Worm (Caenorhabditis elegans) whole organism, L1 larva: ENCODE measurements around the gene F26F4.9.
A peak's percentile ranks its signal among the peaks of the same experiment; 100 is the strongest.

Source experiments
- C34B4.2 ChIP-seq: sonication (generic microtip); optimal IDR thresholded peaks from 2 replicates; lab custom pipeline; 2017; ENCODE audit warnings: mild to moderate bottlenecking, missing genetic modification characterization, missing compliant biosample characterization
- alr-1 ChIP-seq: fragments of 200-800 bp; sonication (Bioruptor generic); optimal IDR thresholded peaks from 2 replicates; lab custom pipeline; 2018; ENCODE audit warnings: borderline replicate concordance, mild to moderate bottlenecking, missing genetic modification characterization, missing compliant biosample characterization
- ceh-88 ChIP-seq: fragments of 200-800 bp; sonication (Bioruptor generic); IDR thresholded peaks from 2 replicates; pipeline ENCODE4 v1.3.6; 2022; ENCODE audit warnings: missing genetic modification characterization, missing compliant biosample characterization
- dpl-1 ChIP-seq, 3 experiments: fragments of 150-350 bp in 2 of 3; sonication (generic microtip) in 1 of 3; optimal IDR thresholded peaks; 2 replicates each; lab custom pipeline; 2014 to 2017; ENCODE audit warnings: missing biosample characterization in 3 of 3, missing genetic modification characterization in 3 of 3, missing genetic modification reagents in 3 of 3
- dsc-1 ChIP-seq: sonication (generic microtip); optimal IDR thresholded peaks from 2 replicates; lab custom pipeline; 2016; ENCODE audit warnings: mild to moderate bottlenecking, missing genetic modification characterization, missing compliant biosample characterization
- efl-1 ChIP-seq, 4 experiments: fragments of 150-350 bp; optimal IDR thresholded peaks in 3 of 4; peaks in 1 of 4; 1 replicate in 1 of 4; 2 replicates in 3 of 4; lab custom pipeline; 2014; ENCODE audit warnings: missing biosample characterization in 2 of 4, missing genetic modification characterization in 2 of 4, missing genetic modification reagents in 2 of 4
- ets-5 ChIP-seq: fragments of 200-800 bp; sonication (Bioruptor generic); IDR thresholded peaks from 2 replicates; pipeline ENCODE4 v1.3.6; 2022; ENCODE audit warnings: missing genetic modification characterization, missing compliant biosample characterization
- fkh-4 ChIP-seq: sonication (generic microtip); optimal IDR thresholded peaks from 2 replicates; lab custom pipeline; 2016; ENCODE audit warnings: missing compliant biosample characterization, missing genetic modification characterization, borderline replicate concordance
- fkh-8 ChIP-seq: sonication (generic microtip); optimal IDR thresholded peaks from 2 replicates; lab custom pipeline; 2016; ENCODE audit warnings: mild to moderate bottlenecking, missing genetic modification characterization, missing compliant biosample characterization
- grh-1 ChIP-seq: fragments of 200-800 bp; sonication (Bioruptor generic); IDR thresholded peaks from 2 replicates; pipeline ENCODE4 v1.3.6; 2022; ENCODE audit warnings: missing genetic modification reagents, missing genetic modification characterization, missing compliant biosample characterization
- isw-1 ChIP-seq: fragments of 200-800 bp; sonication (Bioruptor generic); IDR thresholded peaks from 2 replicates; pipeline ENCODE4 v1.3.6; 2022; ENCODE audit warnings: missing genetic modification characterization, missing compliant biosample characterization
- jun-1 ChIP-seq: fragments of 150-350 bp; optimal IDR thresholded peaks from 2 replicates; lab custom pipeline; 2014; ENCODE audit warnings: missing biosample characterization, missing genetic modification reagents, missing genetic modification characterization
- lin-13 ChIP-seq: fragments of 150-350 bp; optimal IDR thresholded peaks from 2 replicates; lab custom pipeline; 2014; ENCODE audit warnings: missing biosample characterization, missing genetic modification reagents, missing genetic modification characterization
- lin-35 ChIP-seq, 2 experiments: fragments of 150-350 bp; optimal IDR thresholded peaks; 2 replicates each; lab custom pipeline; 2014; ENCODE audit warnings: missing biosample characterization in 2 of 2, missing genetic modification characterization in 2 of 2, missing genetic modification reagents in 2 of 2
- lin-39 ChIP-seq: fragments of 150-350 bp; optimal IDR thresholded peaks from 2 replicates; lab custom pipeline; 2014; ENCODE audit warnings: missing biosample characterization, missing genetic modification reagents, missing genetic modification characterization
- lsy-2 ChIP-seq, 2 experiments: fragments of 150-350 bp; optimal IDR thresholded peaks; 2 replicates each; lab custom pipeline; 2014; ENCODE audit warnings: missing biosample characterization in 2 of 2, missing genetic modification characterization in 2 of 2
- mab-9 ChIP-seq: fragments of 200-800 bp; sonication (Bioruptor generic); IDR thresholded peaks from 2 replicates; pipeline ENCODE4 v1.3.6; 2022; ENCODE audit warnings: missing genetic modification reagents, missing genetic modification characterization, missing compliant biosample characterization
- mef-2 ChIP-seq: fragments of 150-350 bp; optimal IDR thresholded peaks from 2 replicates; lab custom pipeline; 2014; ENCODE audit warnings: missing biosample characterization, missing genetic modification characterization
- mep-1 ChIP-seq: fragments of 150-350 bp; optimal IDR thresholded peaks from 2 replicates; lab custom pipeline; 2014; ENCODE audit warnings: missing biosample characterization, missing genetic modification characterization
- nhr-11 ChIP-seq: fragments of 150-350 bp; optimal IDR thresholded peaks from 2 replicates; lab custom pipeline; 2014; ENCODE audit warnings: missing biosample characterization, missing genetic modification characterization
- nhr-12 ChIP-seq: sonication (generic microtip); optimal IDR thresholded peaks from 2 replicates; lab custom pipeline; 2017; ENCODE audit warnings: missing biosample characterization, missing genetic modification characterization
- nhr-19 ChIP-seq: fragments of 200-800 bp; sonication (Bioruptor generic); conservative IDR thresholded peaks from 2 replicates; pipeline ENCODE4 v1.3.6; 2022; ENCODE audit warnings: missing genetic modification characterization, missing compliant biosample characterization
- nhr-20 ChIP-seq: sonication (generic microtip); optimal IDR thresholded peaks from 2 replicates; lab custom pipeline; 2016; ENCODE audit warnings: mild to moderate bottlenecking, missing genetic modification characterization, missing compliant biosample characterization
- nhr-28 ChIP-seq: fragments of 150-350 bp; optimal IDR thresholded peaks from 2 replicates; lab custom pipeline; 2014; ENCODE audit warnings: missing biosample characterization, missing genetic modification characterization
- nhr-47 ChIP-seq: sonication (generic microtip); optimal IDR thresholded peaks from 2 replicates; lab custom pipeline; 2016; ENCODE audit warnings: mild to moderate bottlenecking, missing genetic modification characterization, moderate library complexity, missing compliant biosample characterization
- nhr-71 ChIP-seq: sonication (generic microtip); optimal IDR thresholded peaks from 2 replicates; lab custom pipeline; 2016; ENCODE audit warnings: mild to moderate bottlenecking, missing genetic modification characterization, moderate library complexity, missing compliant biosample characterization
- nhr-90 ChIP-seq: sonication (generic microtip); optimal IDR thresholded peaks from 2 replicates; lab custom pipeline; 2016; ENCODE audit warnings: mild to moderate bottlenecking, missing genetic modification characterization, missing compliant biosample characterization; ENCODE audit not compliant: poor library complexity
- pag-3 ChIP-seq: sonication (generic microtip); optimal IDR thresholded peaks from 2 replicates; lab custom pipeline; 2017; ENCODE audit warnings: missing genetic modification characterization, mild to moderate bottlenecking, missing compliant biosample characterization, antibody characterized with exemption, borderline replicate concordance; ENCODE audit not compliant: insufficient read depth
- pax-3 ChIP-seq: fragments of 200-800 bp; sonication (Bioruptor generic); optimal IDR thresholded peaks from 2 replicates; lab custom pipeline; 2018; ENCODE audit warnings: mild to moderate bottlenecking, missing genetic modification characterization, moderate library complexity, missing compliant biosample characterization
- snu-23 ChIP-seq: sonication (generic microtip); optimal IDR thresholded peaks from 2 replicates; lab custom pipeline; 2016; ENCODE audit warnings: missing genetic modification characterization, missing compliant biosample characterization
- sox-4 ChIP-seq: sonication (generic microtip); optimal IDR thresholded peaks from 2 replicates; lab custom pipeline; 2016; ENCODE audit warnings: missing genetic modification characterization, missing compliant biosample characterization
- sptf-1 ChIP-seq: fragments of 150-350 bp; optimal IDR thresholded peaks from 2 replicates; lab custom pipeline; 2014; ENCODE audit warnings: missing biosample characterization, missing genetic modification characterization
- swsn-7 ChIP-seq: sonication (generic microtip); optimal IDR thresholded peaks from 2 replicates; lab custom pipeline; 2016; ENCODE audit warnings: missing genetic modification characterization, missing compliant biosample characterization
- tbx-2 ChIP-seq: sonication (generic microtip); optimal IDR thresholded peaks from 2 replicates; lab custom pipeline; 2016; ENCODE audit warnings: missing genetic modification characterization, missing compliant biosample characterization
- tlp-1 ChIP-seq: fragments of 150-350 bp; optimal IDR thresholded peaks from 2 replicates; lab custom pipeline; 2014; ENCODE audit warnings: missing biosample characterization, missing genetic modification characterization
- unc-130 ChIP-seq: fragments of 150-350 bp; optimal IDR thresholded peaks from 2 replicates; lab custom pipeline; 2017; ENCODE audit warnings: missing biosample characterization, missing genetic modification characterization, inconsistent platforms
- unc-86 ChIP-seq: sonication (generic microtip); optimal IDR thresholded peaks from 2 replicates; lab custom pipeline; 2016; ENCODE audit warnings: missing genetic modification characterization, missing compliant biosample characterization
- vab-15 ChIP-seq: sonication (generic microtip); optimal IDR thresholded peaks from 2 replicates; lab custom pipeline; 2017; ENCODE audit warnings: missing genotype, mild to moderate bottlenecking, missing genetic modification characterization, missing compliant biosample characterization
- ztf-4 ChIP-seq: fragments of 150-350 bp; optimal IDR thresholded peaks from 2 replicates; lab custom pipeline; 2014; ENCODE audit warnings: missing biosample characterization, missing genetic modification characterization

The F26F4.9 gene

DNA sequence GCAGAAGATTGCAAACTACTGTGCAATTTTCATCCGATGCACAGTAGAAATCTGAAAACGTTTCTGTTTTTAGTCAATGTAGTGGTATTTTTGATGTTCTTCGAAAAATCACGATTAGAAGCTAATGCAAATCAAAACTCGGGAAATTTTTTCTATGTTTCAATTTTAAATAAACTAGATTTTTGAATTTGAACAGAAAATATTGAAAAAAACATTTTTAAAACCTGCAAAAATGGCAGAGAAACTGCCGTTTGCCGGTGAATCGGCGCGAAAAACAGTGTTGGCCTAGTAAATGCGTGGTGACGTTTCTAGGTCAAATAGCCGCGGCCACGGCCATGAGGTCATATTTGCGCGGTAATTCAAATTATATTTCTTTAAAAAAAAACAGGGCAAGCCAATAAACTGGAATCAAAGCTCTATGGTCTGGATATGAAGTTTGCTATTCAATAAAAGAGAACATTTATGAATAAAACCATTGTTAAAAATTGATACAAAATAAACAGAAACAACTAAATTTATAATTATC is 17.9 kb upstream of the F26F4.9 start, which contains the start of gene set-2 (continued):
- TF ChIP-seq dpl-1 (GFP tag; optimal IDR thresholded peaks at IDR 0.05; lab: Kevin White, UChicago) = peak; percentile 87 to 93 (median 92)
- TF ChIP-seq mab-9 = no peak
- peak; percentile 70 for TF ChIP-seq isw-1 (GFP tag; lab: Robert Waterston, UW)
- TF ChIP-seq, all 84 proteins: peak for 44

DNA sequence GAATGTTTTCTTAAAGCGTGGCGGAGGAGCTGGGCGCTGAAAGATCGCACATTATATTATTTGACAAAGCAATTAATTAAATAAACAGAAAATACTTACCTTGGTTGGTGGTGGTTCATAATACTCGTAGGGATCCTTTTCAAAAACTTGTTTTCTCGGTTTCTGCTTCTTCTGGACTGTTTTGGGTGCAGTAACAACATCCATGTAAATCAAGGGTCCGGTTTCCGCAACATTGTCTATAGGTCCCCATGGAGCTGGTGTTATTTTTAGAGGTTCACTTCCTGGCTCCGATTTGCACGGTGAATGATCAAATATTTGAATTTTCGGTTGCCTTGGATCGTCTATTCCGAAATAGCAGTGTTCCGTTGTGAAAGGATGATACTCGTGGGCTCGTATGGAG is 11.8 kb upstream of the F26F4.9 start:
- TF ChIP-seq lin-13 (GFP tag; lab: Kevin White, UChicago) (no peak), lin-39 (tag; lab: Kevin White, UChicago) (no peak), nhr-28 (tag; lab: Kevin White, UChicago) (no peak), nhr-47 (no peak), vab-15 (tag; lab: Kevin White, UChicago) (no peak), mep-1 (tag; lab: Kevin White, UChicago) (no peak), fkh-4 (tag; lab: Kevin White, UChicago) (no peak), nhr-11 (tag; lab: Kevin White, UChicago) (no peak), mef-2 (tag; lab: Kevin White, UChicago) (no peak), nhr-12 (tag; lab: Kevin White, UChicago) (no peak), grh-1 (no peak), sox-4 (tag; lab: Kevin White, UChicago) (no peak), sptf-1 (tag; lab: Kevin White, UChicago) (no peak), pag-3 (tag; lab: Kevin White, UChicago) (no peak), ets-5 (GFP tag; lab: Robert Waterston, UW) (no peak), pax-3 (tag; lab: Kevin White, UChicago) (no peak)

DNA sequence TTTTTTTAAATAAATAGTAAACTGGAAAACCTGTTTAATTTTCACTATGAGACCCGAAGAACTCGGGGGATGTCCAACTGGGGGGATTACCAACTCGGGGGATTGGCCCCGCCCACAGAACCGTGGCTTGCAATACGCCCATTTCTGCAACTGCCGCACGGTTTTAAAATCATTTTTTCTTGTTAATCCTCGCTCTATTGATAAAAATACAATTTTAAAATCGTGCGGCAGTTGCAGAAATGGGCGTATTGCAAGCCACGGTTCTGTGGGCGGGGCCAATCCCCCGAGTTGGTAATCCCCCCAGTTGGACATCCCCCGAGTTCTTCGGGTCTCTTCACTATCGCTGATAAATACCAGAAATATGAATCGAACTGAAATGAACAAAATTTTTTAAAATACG is 9.7 kb upstream of the F26F4.9 start, which contains the start of gene mmab-1:
mmab-1 (minus strand) TSS at position 95 of the 400 bp plus-strand sequence.
- peak in 1 of 3 experiments; percentile 11 for TF ChIP-seq dpl-1 (GFP tag; optimal IDR thresholded peaks at IDR 0.05; lab: Kevin White, UChicago)
- TF ChIP-seq tbx-2 (tag; lab: Kevin White, UChicago) = peak; percentile 4
- TF ChIP-seq swsn-7 (tag; lab: Kevin White, UChicago) = peak; percentile 19
- peak in 1 of 2 experiments; percentile 8 for TF ChIP-seq lin-35 (GFP tag; optimal IDR thresholded peaks at IDR 0.05; lab: Kevin White, UChicago)
- TF ChIP-seq dsc-1 (tag; lab: Kevin White, UChicago) = peak; percentile 15
- TF ChIP-seq nhr-19 (GFP tag; lab: Robert Waterston, UW) = peak; percentile 66
- peak; percentile 8; the same call in 1 of the 2 replicates for TF ChIP-seq ceh-88
- peak in 1 of 2 experiments; percentile 18 for TF ChIP-seq lsy-2 (tag; optimal IDR thresholded peaks at IDR 0.05; lab: Kevin White, UChicago)
- peak; percentile 36 for TF ChIP-seq fkh-8 (tag; lab: Kevin White, UChicago)
- peak; percentile 18 for TF ChIP-seq nhr-20 (tag; lab: Kevin White, UChicago)
- TF ChIP-seq nhr-90 (tag; lab: Kevin White, UChicago) = peak; percentile 60
- TF ChIP-seq snu-23 (GFP tag; lab: Kevin White, UChicago) = peak; percentile 36
- peak; percentile 59 for TF ChIP-seq nhr-71
- peak; percentile 57 for TF ChIP-seq nhr-47
- peak; percentile 15 to 30 for TF ChIP-seq efl-1 (optimal IDR thresholded peaks at IDR 0.05; lab: Kevin White, UChicago)
- peak in 1 of 2 experiments; percentile 91 for TF ChIP-seq efl-1 (GFP tag; optimal IDR thresholded peaks at IDR 0.05 in 1 of 2; lab: Kevin White, UChicago)
- peak; percentile 51 for TF ChIP-seq grh-1

DNA sequence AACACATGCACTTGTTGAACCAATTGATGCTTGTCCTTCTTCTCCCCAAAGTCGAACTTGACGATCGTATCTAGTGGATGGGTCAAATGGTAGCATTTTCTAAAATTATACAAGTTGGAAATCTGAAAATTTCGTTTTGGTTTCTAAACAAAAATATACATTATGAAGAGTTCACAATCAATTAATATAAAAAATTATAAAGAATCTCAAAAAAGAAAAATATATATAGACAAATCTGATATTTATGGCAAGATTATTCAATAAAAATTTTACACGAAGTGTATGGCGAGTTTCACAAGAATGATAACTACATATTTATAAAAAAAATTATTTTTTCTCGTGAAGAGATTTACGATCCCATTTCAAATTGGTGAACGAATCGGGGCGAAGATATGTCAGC is 7.9 kb upstream of the F26F4.9 start, which contains the start of gene ula-1:
ula-1 (minus strand) TSS at position 101 of the 400 bp plus-strand sequence.
- TF ChIP-seq unc-86 (tag; lab: Kevin White, UChicago) (no peak), ceh-88 (no peak), ztf-4 (no peak), nhr-71 (no peak), sptf-1 (tag; lab: Kevin White, UChicago) (no peak), C34B4.2 (tag; lab: Kevin White, UChicago) (no peak), nhr-19 (GFP tag; lab: Robert Waterston, UW) (no peak), alr-1 (tag; lab: Kevin White, UChicago) (no peak), dsc-1 (tag; lab: Kevin White, UChicago) (no peak), snu-23 (GFP tag; lab: Kevin White, UChicago) (no peak), tlp-1 (tag; lab: Kevin White, UChicago) (no peak), jun-1 (tag; lab: Kevin White, UChicago) (no peak), unc-130 (tag; lab: Kevin White, UChicago) (no peak), efl-1 (optimal IDR thresholded peaks at IDR 0.05; lab: Kevin White, UChicago) (no peak), efl-1 (GFP tag; optimal IDR thresholded peaks at IDR 0.05 in 1 of 2; lab: Kevin White, UChicago) (no peak)
